Fruit fly (Drosophila melanogaster): ENCODE measurements around the gene Rab8.

Rab8 gene

dm6 chr3L:19869698-19870097 lies 1.2 kb downstream of the Rab8 start:
- TF ChIP-seq CG17801 (GFP tag; optimal IDR thresholded peaks at IDR 0.05; ENCODE audit: partially characterized antibody) = peak; percentile 28

- TF ChIP-seq CG17801 (GFP tag; optimal IDR thresholded peaks at IDR 0.05; ENCODE audit: partially characterized antibody) = no peak
Observed at dm6 chr3L:19867238-19867637, 3.6 kb downstream of the Rab8 start.

- TF ChIP-seq CG17801 (GFP tag; optimal IDR thresholded peaks at IDR 0.05; ENCODE audit: partially characterized antibody) = peak; percentile 74
Observed at dm6 chr3L:19861215-19861614, 9.7 kb downstream of the Rab8 start.

dm6 chr3L:19857923-19858490 lies 12.9 kb downstream of the Rab8 start:
- TF ChIP-seq CG17801 (GFP tag; optimal IDR thresholded peaks at IDR 0.05; ENCODE audit: partially characterized antibody) = no peak

dm6 chr3L:19848080-19848479 lies 22.8 kb downstream of the Rab8 start:
- TF ChIP-seq CG17801 (GFP tag; optimal IDR thresholded peaks at IDR 0.05; ENCODE audit: partially characterized antibody) = no peak

- no peak for TF ChIP-seq CG17801 (GFP tag; optimal IDR thresholded peaks at IDR 0.05; ENCODE audit: partially characterized antibody)
Observed at dm6 chr3L:19846960-19847359, 23.9 kb downstream of the Rab8 start.

- TF ChIP-seq CG17801 (GFP tag; optimal IDR thresholded peaks at IDR 0.05; ENCODE audit: partially characterized antibody) = no peak
Observed at dm6 chr3L:19845907-19846301, 25.0 kb downstream of the Rab8 start.

dm6 chr3L:19845047-19845906 lies 25.6 kb downstream of the Rab8 start, which contains the start of gene Papss:
Gene Papss (plus strand): TSS chr3L:19845293.
- peak; percentile 41 for TF ChIP-seq CG17801 (GFP tag; optimal IDR thresholded peaks at IDR 0.05; ENCODE audit: partially characterized antibody)

dm6 chr3L:19844507-19844906 lies 26.4 kb downstream of the Rab8 start:
- no peak for TF ChIP-seq CG17801 (GFP tag; optimal IDR thresholded peaks at IDR 0.05; ENCODE audit: partially characterized antibody)

dm6 chr3L:19836375-19836937 lies 34.4 kb downstream of the Rab8 start, which contains the start of gene kto:
Gene kto (plus strand): TSS chr3L:19836614.
- TF ChIP-seq CG17801 (GFP tag; optimal IDR thresholded peaks at IDR 0.05; ENCODE audit: partially characterized antibody) = peak; percentile 7

- TF ChIP-seq CG17801 (GFP tag; optimal IDR thresholded peaks at IDR 0.05; ENCODE audit: partially characterized antibody) = peak; percentile 53
Observed at dm6 chr3L:19834143-19834794, 36.6 kb downstream of the Rab8 start, which contains the start of the genes trc and CG32221. Gene trc (minus strand): TSS chr3L:19834304. Gene CG32221 (plus strand): TSS chr3L:19834670.

dm6 chr3L:19833227-19833626 lies 37.7 kb downstream of the Rab8 start:
- TF ChIP-seq CG17801 (GFP tag; optimal IDR thresholded peaks at IDR 0.05; ENCODE audit: partially characterized antibody) = no peak

dm6 chr3L:19818701-19819100 lies 52.2 kb downstream of the Rab8 start:
- TF ChIP-seq CG17801 (GFP tag; optimal IDR thresholded peaks at IDR 0.05; ENCODE audit: partially characterized antibody) = no peak

- peak; percentile 66 for TF ChIP-seq CG17801 (GFP tag; optimal IDR thresholded peaks at IDR 0.05; ENCODE audit: partially characterized antibody)
Observed at dm6 chr3L:19817807-19818531, 52.9 kb downstream of the Rab8 start, which contains the start of the genes Fibp and Deaf1. Gene Fibp (minus strand): TSS chr3L:19817967. Gene Deaf1 (plus strand): TSS chr3L:19818174.

All from ovary, adult (tissue).